Worm (Caenorhabditis elegans) whole organism, L2 larva: Measurements from ENCODE around the gene mlc-1.

Experiments
- C34F6.9 ChIP-seq: fragments of 150-350 bp; optimal IDR thresholded peaks from 2 replicates; lab custom pipeline; 2014; ENCODE audit warnings: missing biosample characterization, missing genetic modification characterization
- F13H6.1 ChIP-seq: sonication (generic microtip); optimal IDR thresholded peaks from 2 replicates; lab custom pipeline; 2016; ENCODE audit warnings: missing genetic modification characterization, missing compliant biosample characterization
- R02D3.7 ChIP-seq: fragments of 150-350 bp; optimal IDR thresholded peaks from 2 replicates; lab custom pipeline; 2014; ENCODE audit warnings: missing biosample characterization, missing genetic modification characterization
- ZK546.5 ChIP-seq: sonication (generic microtip); optimal IDR thresholded peaks from 2 replicates; lab custom pipeline; 2017; ENCODE audit warnings: missing biosample characterization, missing genetic modification characterization
- alr-1 ChIP-seq: fragments of 150-350 bp; optimal IDR thresholded peaks from 2 replicates; lab custom pipeline; 2014; ENCODE audit warnings: missing biosample characterization, missing genetic modification characterization
- aly-2 ChIP-seq: fragments of 150-350 bp; optimal IDR thresholded peaks from 2 replicates; lab custom pipeline; 2014; ENCODE audit warnings: missing biosample characterization, missing genetic modification characterization
- ama-1 ChIP-seq: fragments of 150-350 bp; optimal IDR thresholded peaks from 2 replicates; lab custom pipeline; 2018; ENCODE audit warnings: inconsistent platforms
- ceh-82 ChIP-seq: fragments of 150-350 bp; optimal IDR thresholded peaks from 2 replicates; lab custom pipeline; 2014; ENCODE audit warnings: missing biosample characterization, missing genetic modification characterization
- crh-2 ChIP-seq: sonication (generic microtip); optimal IDR thresholded peaks from 2 replicates; lab custom pipeline; 2017; ENCODE audit warnings: missing biosample characterization, missing genetic modification characterization
- dmd-4 ChIP-seq: sonication (generic microtip); optimal IDR thresholded peaks from 2 replicates; lab custom pipeline; 2017; ENCODE audit warnings: missing biosample characterization, missing genetic modification characterization
- egl-27 ChIP-seq: sonication (generic microtip); optimal IDR thresholded peaks from 3 replicates; lab custom pipeline; 2017; ENCODE audit warnings: missing biosample characterization, missing genetic modification reagents, missing genetic modification characterization
- elt-1 ChIP-seq: fragments of 150-350 bp; optimal IDR thresholded peaks from 2 replicates; lab custom pipeline; 2014; ENCODE audit warnings: missing biosample characterization, missing genetic modification characterization
- elt-3 ChIP-seq: sonication (generic microtip); optimal IDR thresholded peaks from 2 replicates; lab custom pipeline; 2017; ENCODE audit warnings: missing biosample characterization, missing genetic modification characterization
- fos-1 ChIP-seq: fragments of 150-350 bp; optimal IDR thresholded peaks from 2 replicates; lab custom pipeline; 2014; ENCODE audit warnings: missing biosample characterization, missing genetic modification characterization
- gmeb-1 ChIP-seq: fragments of 150-350 bp; optimal IDR thresholded peaks from 2 replicates; lab custom pipeline; 2014; ENCODE audit warnings: missing biosample characterization, missing genetic modification characterization
- lsy-2 ChIP-seq, 2 experiments: fragments of 150-350 bp in 1 of 2; sonication (generic microtip) in 1 of 2; optimal IDR thresholded peaks; 2 replicates each; lab custom pipeline; 2014 to 2017; ENCODE audit warnings: missing biosample characterization in 2 of 2, missing genetic modification characterization in 2 of 2
- mbf-1 ChIP-seq: sonication (generic microtip); optimal IDR thresholded peaks from 2 replicates; lab custom pipeline; 2017; ENCODE audit warnings: missing biosample characterization, missing genetic modification characterization
- mdl-1 ChIP-seq, 2 experiments: fragments of 150-350 bp in 1 of 2; sonication (generic microtip) in 1 of 2; optimal IDR thresholded peaks; 2 replicates each; lab custom pipeline; 2017; ENCODE audit warnings: missing biosample characterization in 2 of 2, missing genetic modification characterization in 2 of 2
- nhr-10 ChIP-seq: sonication (generic microtip); optimal IDR thresholded peaks from 2 replicates; lab custom pipeline; 2017; ENCODE audit warnings: missing biosample characterization, missing genetic modification characterization
- nhr-129 ChIP-seq: fragments of 150-350 bp; optimal IDR thresholded peaks from 2 replicates; lab custom pipeline; 2014; ENCODE audit warnings: missing biosample characterization, missing genetic modification characterization
- nhr-21 ChIP-seq: fragments of 150-350 bp; optimal IDR thresholded peaks from 2 replicates; lab custom pipeline; 2014; ENCODE audit warnings: missing biosample characterization, missing genetic modification characterization
- nhr-23 ChIP-seq: fragments of 150-350 bp; optimal IDR thresholded peaks from 2 replicates; lab custom pipeline; 2014; ENCODE audit warnings: missing biosample characterization, missing genetic modification reagents, missing genetic modification characterization
- nhr-237 ChIP-seq: fragments of 150-350 bp; optimal IDR thresholded peaks from 2 replicates; lab custom pipeline; 2014; ENCODE audit warnings: missing biosample characterization, missing genetic modification characterization
- nhr-25 ChIP-seq: fragments of 150-350 bp; sonication (generic microtip); optimal IDR thresholded peaks from 3 replicates; lab custom pipeline; 2014; ENCODE audit warnings: missing biosample characterization, missing genetic modification characterization
- sem-4 ChIP-seq: fragments of 150-350 bp; optimal IDR thresholded peaks from 2 replicates; lab custom pipeline; 2014; ENCODE audit warnings: missing biosample characterization, missing genetic modification reagents, missing genetic modification characterization
- skn-1 ChIP-seq: sonication (generic microtip); optimal IDR thresholded peaks from 2 replicates; lab custom pipeline; 2017; ENCODE audit warnings: missing biosample characterization, missing genetic modification characterization
- sma-9 ChIP-seq, 2 experiments: fragments of 150-350 bp in 1 of 2; sonication (generic microtip) in 1 of 2; optimal IDR thresholded peaks; 2 replicates each; lab custom pipeline; 2014 to 2016; ENCODE audit warnings: missing genetic modification characterization in 2 of 2, mild to moderate bottlenecking in 1 of 2, missing biosample characterization in 1 of 2, missing compliant biosample characterization in 1 of 2, missing genetic modification reagents in 1 of 2, moderate library complexity in 1 of 2
- snpc-4 ChIP-seq: fragments of 150-350 bp; optimal IDR thresholded peaks from 2 replicates; lab custom pipeline; 2014; ENCODE audit warnings: missing biosample characterization, missing genetic modification characterization
- unc-55 ChIP-seq: fragments of 150-350 bp; sonication (generic microtip); optimal IDR thresholded peaks from 3 replicates; lab custom pipeline; 2014; ENCODE audit warnings: missing biosample characterization, missing genetic modification reagents, missing genetic modification characterization
- unc-62 ChIP-seq: fragments of 150-350 bp; optimal IDR thresholded peaks from 2 replicates; lab custom pipeline; 2014; ENCODE audit warnings: missing biosample characterization, missing genetic modification reagents, missing genetic modification characterization
- zag-1 ChIP-seq: fragments of 150-350 bp; optimal IDR thresholded peaks from 2 replicates; lab custom pipeline; 2014; ENCODE audit warnings: missing biosample characterization, missing genetic modification characterization
- ztf-11 ChIP-seq: sonication (generic microtip); optimal IDR thresholded peaks from 2 replicates; lab custom pipeline; 2017; ENCODE audit warnings: missing biosample characterization, missing genetic modification characterization
- ztf-4 ChIP-seq: fragments of 150-350 bp; optimal IDR thresholded peaks from 2 replicates; lab custom pipeline; 2014; ENCODE audit warnings: missing biosample characterization, missing genetic modification characterization

The mlc-1 gene

ce11 chrX:17456536-17457165, 2.4 kb upstream of the mlc-1 start, which contains the start of gene mlc-2:
TSS of gene mlc-2 (minus strand) at chrX:17456586.
- TF ChIP-seq fos-1 (tag; lab: Kevin White, UChicago) (no peak), nhr-21 (tag; lab: Kevin White, UChicago) (no peak), nhr-129 (tag; lab: Kevin White, UChicago) (peak; percentile 28), mbf-1 (tag; lab: Kevin White, UChicago) (no peak), F13H6.1 (tag; lab: Kevin White, UChicago) (peak; percentile 84), egl-27 (no peak), lsy-2 (tag; optimal IDR thresholded peaks at IDR 0.05; lab: Kevin White, UChicago) (no peak), sma-9 (GFP tag; optimal IDR thresholded peaks at IDR 0.05; lab: Kevin White, UChicago) (peak; percentile 14), sma-9 (tag; optimal IDR thresholded peaks at IDR 0.05; lab: Kevin White, UChicago) (no peak), mdl-1 (tag; optimal IDR thresholded peaks at IDR 0.05; lab: Kevin White, UChicago) (no peak), nhr-25 (no peak), sem-4 (no peak), unc-55 (GFP tag; lab: Kevin White, UChicago) (no peak), alr-1 (tag; lab: Kevin White, UChicago) (no peak)

DNA sequence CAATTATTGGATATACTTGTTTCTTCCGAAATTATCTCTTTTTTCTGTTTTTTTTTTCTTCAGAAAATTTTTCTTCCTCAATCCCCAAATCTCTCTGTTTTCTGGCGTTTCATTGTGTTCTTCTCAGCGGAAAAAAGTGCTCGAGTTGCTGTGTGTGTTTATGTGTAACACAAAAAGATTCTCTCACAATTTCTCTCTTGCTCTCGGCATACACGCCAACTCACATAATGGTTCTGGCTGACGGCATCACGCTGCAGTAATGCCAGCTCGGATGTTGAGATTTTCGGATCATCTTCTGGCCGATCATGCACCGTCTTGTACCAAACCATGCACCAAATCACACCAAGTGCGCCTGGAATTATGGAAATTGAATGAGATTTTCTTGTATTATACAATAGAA, 2.9 kb downstream of the mlc-1 start:
- TF ChIP-seq nhr-129 (tag; lab: Kevin White, UChicago) (peak; percentile 40), nhr-10 (tag; lab: Kevin White, UChicago) (no peak), C34F6.9 (tag; lab: Kevin White, UChicago) (peak; percentile 21)

DNA sequence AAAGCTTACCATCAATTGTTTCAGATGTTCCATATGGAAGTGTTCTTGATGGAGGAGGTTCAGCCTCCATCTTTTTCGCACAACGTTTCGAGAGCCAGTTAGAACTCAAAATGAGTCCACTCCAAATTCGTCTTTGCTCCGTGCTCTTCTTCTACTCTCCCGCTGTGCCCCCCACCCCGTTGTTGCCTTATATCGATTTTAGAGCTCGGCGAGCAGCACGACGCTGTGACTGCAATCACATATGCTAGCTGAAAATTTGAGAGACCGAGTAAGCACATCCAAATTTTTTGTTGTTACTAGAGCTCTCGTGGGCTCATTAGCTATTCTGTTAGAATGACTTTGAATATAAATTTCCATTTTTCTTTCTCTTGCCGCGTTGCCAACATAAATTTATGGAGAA, 5.8 kb downstream of the mlc-1 start, which contains the start of gene slc-17.1:
slc-17.1 (minus strand) TSS at position 101 of the 400 bp plus-strand sequence.
- no peak for TF ChIP-seq ZK546.5 (tag; lab: Kevin White, UChicago)
- peak; percentile 2 for TF ChIP-seq unc-55 (GFP tag; lab: Kevin White, UChicago)
- TF ChIP-seq, all 48 proteins: peak for 1

- TF ChIP-seq unc-55 (GFP tag; lab: Kevin White, UChicago) = peak; percentile 93
- TF ChIP-seq sma-9 (GFP tag; optimal IDR thresholded peaks at IDR 0.05; lab: Kevin White, UChicago) = peak; percentile 63
- no peak for TF ChIP-seq sma-9 (tag; optimal IDR thresholded peaks at IDR 0.05; lab: Kevin White, UChicago)
- TF ChIP-seq crh-2 = peak; percentile 43
- TF ChIP-seq C34F6.9 (tag; lab: Kevin White, UChicago) = peak; percentile 56
- peak in 1 of 2 experiments; percentile 49 for TF ChIP-seq lsy-2 (tag; optimal IDR thresholded peaks at IDR 0.05; lab: Kevin White, UChicago)
- TF ChIP-seq dmd-4 = no peak
- TF ChIP-seq ceh-82 = no peak
Measured at ce11 chrX:17466615-17467014, 7.6 kb downstream of the mlc-1 start, which contains the start of gene ZK54.3. TSS of gene ZK54.3 (minus strand) at chrX:17467005.

- TF ChIP-seq skn-1 (tag; lab: Kevin White, UChicago) (no peak), ama-1 (lab: Kevin White, UChicago) (no peak), elt-1 (tag; lab: Kevin White, UChicago) (no peak), gmeb-1 (tag; lab: Kevin White, UChicago) (no peak), ztf-11 (tag; lab: Kevin White, UChicago) (no peak), nhr-23 (no peak), egl-27 (no peak), sem-4 (no peak), aly-2 (tag; lab: Kevin White, UChicago) (no peak), mdl-1 (tag; optimal IDR thresholded peaks at IDR 0.05; lab: Kevin White, UChicago) (no peak), nhr-237 (no peak), ceh-82 (no peak), elt-3 (tag; lab: Kevin White, UChicago) (no peak), R02D3.7 (tag; lab: Kevin White, UChicago) (no peak), C34F6.9 (tag; lab: Kevin White, UChicago) (no peak), snpc-4 (tag; lab: Kevin White, UChicago) (no peak), ztf-4 (tag; lab: Kevin White, UChicago) (no peak), zag-1 (tag; lab: Kevin White, UChicago) (no peak), unc-62 (GFP tag; lab: Kevin White, UChicago) (no peak)
Measured at ce11 chrX:17468483-17468882, 9.5 kb downstream of the mlc-1 start.
